Fruit fly (Drosophila melanogaster): ENCODE results near the gene tmod.
A peak's percentile ranks its signal among the peaks of the same experiment; 100 is the strongest.

The tmod gene

dm6 chr3R:30567215-30567614 lies 34.8 kb downstream of the tmod start:
- TF ChIP-seq EcR (GFP tag; optimal IDR thresholded peaks at IDR 0.05), result no peak
- TF ChIP-seq CG32121 (GFP tag; IDR thresholded peaks at IDR 0.05), result peak; percentile 34; the same call in 1 of the 2 replicates
- TF ChIP-seq CG14655 (GFP tag; optimal IDR thresholded peaks at IDR 0.05), result peak; percentile 80
- TF ChIP-seq CG34367 (tag; optimal IDR thresholded peaks at IDR 0.05), result no peak
- TF ChIP-seq Pif1B (GFP tag; optimal IDR thresholded peaks at IDR 0.05), result peak; percentile 4
- TF ChIP-seq Ets98B (GFP tag; IDR thresholded peaks at IDR 0.05), result peak; percentile 76
- peak; percentile 53 for TF ChIP-seq CG9948 (tag; optimal IDR thresholded peaks at IDR 0.05)
- peak; percentile 31 for TF ChIP-seq CG15710 (tag; optimal IDR thresholded peaks at IDR 0.05)
- TF ChIP-seq CG13204 (GFP tag; optimal IDR thresholded peaks at IDR 0.05), result no peak
- TF ChIP-seq CG10348 (GFP tag; IDR thresholded peaks at IDR 0.05), result no peak
- TF ChIP-seq CG17806 (tag; optimal IDR thresholded peaks at IDR 0.05), result peak; percentile 36
- peak; percentile 76 for TF ChIP-seq CG4496 (GFP tag; IDR thresholded peaks at IDR 0.05)
- TF ChIP-seq Snoo (tag; optimal IDR thresholded peaks at IDR 0.05), result no peak
- TF ChIP-seq CG12605 (GFP tag; IDR thresholded peaks at IDR 0.05), result peak; percentile 45; the same call in 1 of the 2 replicates
- TF ChIP-seq D1 (tag; optimal IDR thresholded peaks at IDR 0.05), result no peak
- peak; percentile 60 for TF ChIP-seq Pif1A (GFP tag; optimal IDR thresholded peaks at IDR 0.05)
- peak; percentile 76 for TF ChIP-seq fd96Ca (GFP tag; IDR thresholded peaks at IDR 0.05)
- TF ChIP-seq rn (GFP tag; IDR thresholded peaks at IDR 0.05), result no peak
- peak; percentile 80 for TF ChIP-seq CG8301 (tag; optimal IDR thresholded peaks at IDR 0.05)
- TF ChIP-seq gl (tag; optimal IDR thresholded peaks at IDR 0.05), result no peak
- TF ChIP-seq CG8159 (tag; optimal IDR thresholded peaks at IDR 0.05), result peak; percentile 31

- TF ChIP-seq D1 (tag; optimal IDR thresholded peaks at IDR 0.05), result no peak
- peak; percentile 88 for TF ChIP-seq Pif1A (GFP tag; optimal IDR thresholded peaks at IDR 0.05)
- peak; percentile 71 for TF ChIP-seq CG13204 (GFP tag; optimal IDR thresholded peaks at IDR 0.05)
- TF ChIP-seq CG9948 (tag; optimal IDR thresholded peaks at IDR 0.05), result peak; percentile 93
- TF ChIP-seq Pif1B (GFP tag; optimal IDR thresholded peaks at IDR 0.05), result peak; percentile 90
- TF ChIP-seq CG32121 (GFP tag; IDR thresholded peaks at IDR 0.05), result peak; percentile 89
- TF ChIP-seq CG17806 (tag; optimal IDR thresholded peaks at IDR 0.05), result peak; percentile 92
- peak; percentile 72 for TF ChIP-seq CG12605 (GFP tag; IDR thresholded peaks at IDR 0.05)
- peak; percentile 92 for TF ChIP-seq CG34367 (tag; optimal IDR thresholded peaks at IDR 0.05)
- TF ChIP-seq Ets98B (GFP tag; IDR thresholded peaks at IDR 0.05), result peak; percentile 89
- peak; percentile 83 for TF ChIP-seq gl (tag; optimal IDR thresholded peaks at IDR 0.05)
- peak; percentile 85 for TF ChIP-seq fd96Ca (GFP tag; IDR thresholded peaks at IDR 0.05)
- peak; percentile 74 for TF ChIP-seq rn (GFP tag; IDR thresholded peaks at IDR 0.05)
- peak; percentile 88 for TF ChIP-seq CG14655 (GFP tag; optimal IDR thresholded peaks at IDR 0.05)
- peak; percentile 88 for TF ChIP-seq Snoo (tag; optimal IDR thresholded peaks at IDR 0.05)
- TF ChIP-seq CG8159 (tag; optimal IDR thresholded peaks at IDR 0.05), result peak; percentile 92
- TF ChIP-seq CG8301 (tag; optimal IDR thresholded peaks at IDR 0.05), result peak; percentile 90
- peak; percentile 88 for TF ChIP-seq CG15710 (tag; optimal IDR thresholded peaks at IDR 0.05)
- peak; percentile 80 for TF ChIP-seq CG10348 (GFP tag; IDR thresholded peaks at IDR 0.05)
- peak; percentile 92 for TF ChIP-seq CG4496 (GFP tag; IDR thresholded peaks at IDR 0.05)
- TF ChIP-seq EcR (GFP tag; optimal IDR thresholded peaks at IDR 0.05), result peak; percentile 75
These were observed 38.2 kb downstream of the tmod start for dm6 chr3R:30570554-30571141.

dm6 chr3R:30579129-30579528 lies 46.7 kb downstream of the tmod start, which contains the start of gene CG9702:
Gene CG9702 (plus strand): TSS chr3R:30579429.
- TF ChIP-seq CG13204 (GFP tag; optimal IDR thresholded peaks at IDR 0.05), result no peak
- TF ChIP-seq Pif1B (GFP tag; optimal IDR thresholded peaks at IDR 0.05), result no peak
- no peak for TF ChIP-seq gl (tag; optimal IDR thresholded peaks at IDR 0.05)
- TF ChIP-seq CG15710 (tag; optimal IDR thresholded peaks at IDR 0.05), result no peak
- TF ChIP-seq Ets98B (GFP tag; IDR thresholded peaks at IDR 0.05), result no peak
- no peak for TF ChIP-seq CG9948 (tag; optimal IDR thresholded peaks at IDR 0.05)
- no peak for TF ChIP-seq D1 (tag; optimal IDR thresholded peaks at IDR 0.05)
- no peak for TF ChIP-seq CG12605 (GFP tag; IDR thresholded peaks at IDR 0.05)
- no peak for TF ChIP-seq CG32121 (GFP tag; IDR thresholded peaks at IDR 0.05)
- TF ChIP-seq CG17806 (tag; optimal IDR thresholded peaks at IDR 0.05), result no peak
- no peak for TF ChIP-seq rn (GFP tag; IDR thresholded peaks at IDR 0.05)
- TF ChIP-seq EcR (GFP tag; optimal IDR thresholded peaks at IDR 0.05), result no peak
- TF ChIP-seq CG8159 (tag; optimal IDR thresholded peaks at IDR 0.05), result no peak
- no peak for TF ChIP-seq CG4496 (GFP tag; IDR thresholded peaks at IDR 0.05)

- TF ChIP-seq EcR (GFP tag; optimal IDR thresholded peaks at IDR 0.05) (no peak), Pif1B (GFP tag; optimal IDR thresholded peaks at IDR 0.05) (no peak), D1 (tag; optimal IDR thresholded peaks at IDR 0.05) (no peak), CG13204 (GFP tag; optimal IDR thresholded peaks at IDR 0.05) (no peak), Pif1A (GFP tag; optimal IDR thresholded peaks at IDR 0.05) (no peak), CG8301 (tag; optimal IDR thresholded peaks at IDR 0.05) (no peak), CG10348 (GFP tag; IDR thresholded peaks at IDR 0.05) (no peak), CG12605 (GFP tag; IDR thresholded peaks at IDR 0.05) (no peak), CG14655 (GFP tag; optimal IDR thresholded peaks at IDR 0.05) (no peak), CG4496 (GFP tag; IDR thresholded peaks at IDR 0.05) (no peak), CG15710 (tag; optimal IDR thresholded peaks at IDR 0.05) (no peak), CG34367 (tag; optimal IDR thresholded peaks at IDR 0.05) (no peak), fd96Ca (GFP tag; IDR thresholded peaks at IDR 0.05) (no peak), Ets98B (GFP tag; IDR thresholded peaks at IDR 0.05) (no peak), CG9948 (tag; optimal IDR thresholded peaks at IDR 0.05) (no peak), CG32121 (GFP tag; IDR thresholded peaks at IDR 0.05) (no peak), Snoo (tag; optimal IDR thresholded peaks at IDR 0.05) (no peak), CG8159 (tag; optimal IDR thresholded peaks at IDR 0.05) (no peak)
These were observed 51.1 kb downstream of the tmod start, which contains the start of gene Rpt6R for dm6 chr3R:30583542-30583941. Gene Rpt6R (minus strand): TSS chr3R:30583697.

dm6 chr3R:30587196-30587753 lies 54.9 kb downstream of the tmod start, which contains the start of gene CG9717:
Gene CG9717 (minus strand): TSS chr3R:30587302.
- TF ChIP-seq CG9948 (tag; optimal IDR thresholded peaks at IDR 0.05) (no peak), CG4496 (GFP tag; IDR thresholded peaks at IDR 0.05) (peak; percentile 53; the same call in 2 of the 3 replicates), CG12605 (GFP tag; IDR thresholded peaks at IDR 0.05) (peak; percentile 14; the same call in 1 of the 2 replicates), D1 (tag; optimal IDR thresholded peaks at IDR 0.05) (no peak), CG8159 (tag; optimal IDR thresholded peaks at IDR 0.05) (no peak), rn (GFP tag; IDR thresholded peaks at IDR 0.05) (no peak)

Measured in whole organism, pupa.